Worm (Caenorhabditis elegans) whole organism, L4 larva: Measurements from ENCODE around the gene rpl-36.

Experiments
- D1046.2 ChIP-seq: fragments of 200-800 bp; sonication (Bioruptor generic); IDR thresholded peaks from 2 replicates; pipeline ENCODE4 v1.3.6; 2022; ENCODE audit warnings: missing genetic modification characterization, missing compliant biosample characterization
- F44E2.7 ChIP-seq: fragments of 200-800 bp; sonication (Bioruptor generic); IDR thresholded peaks from 2 replicates; pipeline ENCODE4 v2.1.2; 2022; ENCODE audit warnings: missing genetic modification characterization, missing compliant biosample characterization
- T26A8.4 ChIP-seq: fragments of 200-800 bp; sonication (Bioruptor generic); IDR thresholded peaks from 2 replicates; pipeline ENCODE4 v1.3.6; 2022; ENCODE audit warnings: missing genetic modification characterization, missing compliant biosample characterization
- Y75B8A.6 ChIP-seq: fragments of 200-800 bp; sonication (Bioruptor generic); IDR thresholded peaks from 2 replicates; pipeline ENCODE4 v1.3.6; 2022; ENCODE audit warnings: missing genetic modification reagents, missing genetic modification characterization, missing compliant biosample characterization
- arid-1 ChIP-seq: fragments of 200-800 bp; sonication (Bioruptor generic); conservative IDR thresholded peaks from 2 replicates; pipeline ENCODE4 v1.3.6; 2022; ENCODE audit warnings: missing genetic modification reagents, missing genetic modification characterization, missing compliant biosample characterization
- ceh-32 ChIP-seq: sonication (generic microtip); optimal IDR thresholded peaks from 2 replicates; lab custom pipeline; 2016; ENCODE audit warnings: mild to moderate bottlenecking, missing genetic modification characterization, missing compliant biosample characterization; ENCODE audit not compliant: poor library complexity
- ceh-44 ChIP-seq: fragments of 200-800 bp; sonication (Bioruptor generic); IDR thresholded peaks from 2 replicates; pipeline ENCODE4 v1.3.6; 2022; ENCODE audit warnings: missing genetic modification reagents, missing genetic modification characterization, missing compliant biosample characterization
- ceh-62 ChIP-seq: sonication (generic microtip); optimal IDR thresholded peaks from 2 replicates; lab custom pipeline; 2017; ENCODE audit warnings: missing biosample characterization, missing genetic modification characterization
- ceh-82 ChIP-seq: sonication (generic microtip); optimal IDR thresholded peaks from 2 replicates; lab custom pipeline; 2017; ENCODE audit warnings: missing biosample characterization, missing genetic modification characterization
- ces-1 ChIP-seq: fragments of 150-350 bp; sonication (generic microtip); optimal IDR thresholded peaks from 4 replicates; lab custom pipeline; 2014; ENCODE audit warnings: missing biosample characterization, missing genetic modification reagents, missing genetic modification characterization
- cey-2 ChIP-seq: sonication (generic microtip); optimal IDR thresholded peaks from 3 replicates; lab custom pipeline; 2017; ENCODE audit warnings: missing genetic modification characterization, mild to moderate bottlenecking, missing compliant biosample characterization, antibody characterized with exemption, borderline replicate concordance; ENCODE audit not compliant: insufficient read depth
- ctbp-1 ChIP-seq: fragments of 200-800 bp; sonication (Bioruptor generic); IDR thresholded peaks from 2 replicates; pipeline ENCODE4 v1.3.6; 2022; ENCODE audit warnings: missing genetic modification reagents, missing genetic modification characterization, missing compliant biosample characterization
- daf-8 ChIP-seq: fragments of 200-800 bp; sonication (Bioruptor generic); IDR thresholded peaks from 2 replicates; pipeline ENCODE4 v1.3.6; 2022; ENCODE audit warnings: missing genetic modification characterization, missing compliant biosample characterization
- dmd-6 ChIP-seq: fragments of 200-800 bp; sonication (Bioruptor generic); IDR thresholded peaks from 2 replicates; pipeline ENCODE4 v1.3.6; 2022; ENCODE audit warnings: missing genetic modification reagents, missing genetic modification characterization, missing compliant biosample characterization
- dmd-9 ChIP-seq: fragments of 200-800 bp; sonication (Bioruptor generic); IDR thresholded peaks from 2 replicates; pipeline ENCODE4 v1.3.6; 2022; ENCODE audit warnings: missing genetic modification reagents, missing genetic modification characterization, missing compliant biosample characterization
- egl-43 ChIP-seq: fragments of 200-800 bp; sonication (Bioruptor generic); IDR thresholded peaks from 2 replicates; pipeline ENCODE4 v1.3.6; 2022; ENCODE audit warnings: missing genetic modification reagents, missing genetic modification characterization, missing compliant biosample characterization
- fos-1 ChIP-seq: fragments of 150-350 bp; optimal IDR thresholded peaks from 2 replicates; lab custom pipeline; 2014; ENCODE audit warnings: missing biosample characterization, missing genetic modification characterization
- hlh-30 ChIP-seq: sonication (generic microtip); optimal IDR thresholded peaks from 2 replicates; lab custom pipeline; 2017; ENCODE audit warnings: antibody characterized with exemption, mild to moderate bottlenecking, missing genetic modification characterization, missing compliant biosample characterization; ENCODE audit not compliant: insufficient read depth
- jun-1 ChIP-seq: fragments of 150-350 bp; optimal IDR thresholded peaks from 2 replicates; lab custom pipeline; 2014; ENCODE audit warnings: missing biosample characterization, missing genetic modification reagents, missing genetic modification characterization
- lin-1 ChIP-seq: fragments of 200-800 bp; sonication (Bioruptor generic); IDR thresholded peaks from 2 replicates; pipeline ENCODE4 v1.3.6; 2022; ENCODE audit warnings: missing genetic modification reagents, missing genetic modification characterization, missing compliant biosample characterization
- lin-13 ChIP-seq: fragments of 150-350 bp; optimal IDR thresholded peaks from 2 replicates; lab custom pipeline; 2014; ENCODE audit warnings: missing biosample characterization, missing genetic modification reagents, missing genetic modification characterization
- lin-15B ChIP-seq: fragments of 150-350 bp; sonication (generic microtip); optimal IDR thresholded peaks from 3 replicates; lab custom pipeline; 2014; ENCODE audit warnings: missing biosample characterization, missing genetic modification characterization
- lsy-2 ChIP-seq, 2 experiments: fragments of 150-350 bp in 1 of 2; sonication (generic microtip) in 1 of 2; optimal IDR thresholded peaks; 2 replicates each; lab custom pipeline; 2014 to 2017; ENCODE audit warnings: missing biosample characterization in 2 of 2, missing genetic modification characterization in 2 of 2
- madf-9 ChIP-seq: fragments of 200-800 bp; sonication (Bioruptor generic); conservative IDR thresholded peaks from 2 replicates; pipeline ENCODE4 v1.3.6; 2022; ENCODE audit warnings: missing genetic modification reagents, missing genetic modification characterization, missing compliant biosample characterization
- mdl-1 ChIP-seq, 2 experiments: fragments of 150-350 bp in 1 of 2; sonication (generic microtip) in 1 of 2; optimal IDR thresholded peaks; 2 replicates each; lab custom pipeline; 2014 to 2017; ENCODE audit warnings: missing biosample characterization in 2 of 2, missing genetic modification characterization in 2 of 2
- mdt-29 ChIP-seq: fragments of 200-800 bp; sonication (Bioruptor generic); IDR thresholded peaks from 2 replicates; pipeline ENCODE4 v1.3.6; 2022; ENCODE audit warnings: missing genetic modification reagents, missing genetic modification characterization, missing compliant biosample characterization
- mep-1 ChIP-seq: fragments of 150-350 bp; sonication (generic microtip); optimal IDR thresholded peaks from 3 replicates; lab custom pipeline; 2014; ENCODE audit warnings: missing biosample characterization, missing genetic modification characterization
- mes-2 ChIP-seq: sonication (generic microtip); optimal IDR thresholded peaks from 2 replicates; lab custom pipeline; 2016; ENCODE audit warnings: missing genotype, mild to moderate bottlenecking, missing genetic modification characterization, missing compliant biosample characterization; ENCODE audit not compliant: poor library complexity, severe bottlenecking
- mxl-2 ChIP-seq: fragments of 200-800 bp; sonication (Bioruptor generic); conservative IDR thresholded peaks from 2 replicates; pipeline ENCODE4 v1.3.6; 2022; ENCODE audit warnings: missing genetic modification reagents, missing genetic modification characterization, missing compliant biosample characterization
- nhr-10 ChIP-seq: fragments of 150-350 bp; optimal IDR thresholded peaks from 2 replicates; lab custom pipeline; 2014; ENCODE audit warnings: missing biosample characterization, missing genetic modification characterization
- nhr-102 ChIP-seq: sonication (generic microtip); optimal IDR thresholded peaks from 2 replicates; lab custom pipeline; 2016; ENCODE audit warnings: mild to moderate bottlenecking, missing genetic modification characterization, moderate library complexity, missing compliant biosample characterization
- nhr-11 ChIP-seq: fragments of 150-350 bp; optimal IDR thresholded peaks from 2 replicates; lab custom pipeline; 2014; ENCODE audit warnings: missing biosample characterization, missing genetic modification characterization
- nhr-6 ChIP-seq: fragments of 150-350 bp; optimal IDR thresholded peaks from 2 replicates; lab custom pipeline; 2014; ENCODE audit warnings: missing biosample characterization, missing genetic modification characterization
- nhr-77 ChIP-seq: fragments of 150-350 bp; optimal IDR thresholded peaks from 2 replicates; lab custom pipeline; 2014; ENCODE audit warnings: missing biosample characterization, missing genetic modification characterization
- pha-4 ChIP-seq, 2 experiments: fragments of 150-350 bp in 1 of 2; fragments of 200-800 bp in 1 of 2; sonication (Bioruptor generic) in 1 of 2; IDR thresholded peaks in 1 of 2; optimal IDR thresholded peaks in 1 of 2; 2 replicates each; pipeline versions ENCODE4 v1.3.6 to Lab custom; 2014 to 2022; ENCODE audit warnings: missing genetic modification characterization in 2 of 2, missing genetic modification reagents in 2 of 2, missing biosample characterization in 1 of 2, missing compliant biosample characterization in 1 of 2
- pqm-1 ChIP-seq: sonication (generic microtip); optimal IDR thresholded peaks from 2 replicates; lab custom pipeline; 2017; ENCODE audit warnings: missing biosample characterization, missing genetic modification characterization
- rbr-2 ChIP-seq: sonication (generic microtip); optimal IDR thresholded peaks from 2 replicates; lab custom pipeline; 2016; ENCODE audit warnings: missing genotype, missing genetic modification characterization, missing compliant biosample characterization
- saeg-2 ChIP-seq: fragments of 200-800 bp; sonication (Bioruptor generic); IDR thresholded peaks from 2 replicates; pipeline ENCODE4 v1.3.6; 2022; ENCODE audit warnings: missing genetic modification reagents, missing genetic modification characterization, missing compliant biosample characterization
- sdz-12 ChIP-seq: fragments of 200-800 bp; sonication (Bioruptor generic); optimal IDR thresholded peaks from 2 replicates; lab custom pipeline; 2018; ENCODE audit warnings: mild to moderate bottlenecking, missing genetic modification characterization, missing compliant biosample characterization
- skn-1 ChIP-seq: fragments of 150-350 bp; optimal IDR thresholded peaks from 2 replicates; lab custom pipeline; 2014; ENCODE audit warnings: missing biosample characterization, missing genetic modification characterization
- snpc-1.2 ChIP-seq: fragments of 200-800 bp; sonication (Bioruptor generic); IDR thresholded peaks from 2 replicates; pipeline ENCODE4 v1.3.6; 2022; ENCODE audit warnings: missing genetic modification reagents, missing genetic modification characterization, missing compliant biosample characterization
- snpc-4 ChIP-seq: fragments of 150-350 bp; optimal IDR thresholded peaks from 2 replicates; lab custom pipeline; 2014; ENCODE audit warnings: missing biosample characterization, missing genetic modification characterization
- spr-1 ChIP-seq: sonication (generic microtip); optimal IDR thresholded peaks from 2 replicates; lab custom pipeline; 2016; ENCODE audit warnings: mild to moderate bottlenecking, missing genetic modification characterization, missing compliant biosample characterization
- spr-3 ChIP-seq: fragments of 200-800 bp; sonication (Bioruptor generic); optimal IDR thresholded peaks from 2 replicates; lab custom pipeline; 2018; ENCODE audit warnings: mild to moderate bottlenecking, missing genetic modification characterization, missing compliant biosample characterization
- tra-1 ChIP-seq: fragments of 200-800 bp; sonication (Bioruptor generic); IDR thresholded peaks from 2 replicates; pipeline ENCODE4 v1.3.6; 2022; ENCODE audit warnings: missing genetic modification reagents, missing genetic modification characterization, missing compliant biosample characterization
- unc-62 ChIP-seq, 3 experiments: fragments of 150-350 bp in 1 of 3; sonication (generic microtip); optimal IDR thresholded peaks in 2 of 3; peaks in 1 of 3; 1 replicate in 1 of 3; 2 replicates in 2 of 3; lab custom pipeline; 2014 to 2017; ENCODE audit warnings: missing biosample characterization in 3 of 3, missing genetic modification characterization in 3 of 3, missing genetic modification reagents in 3 of 3, missing genotype in 1 of 3

rpl-36 gene

ce11 chrIII:7152569-7152968, 27.5 kb upstream of the rpl-36 start:
- 0 out of 2 replicates have a peak, but pooled peaks have one; percentile 37 for TF ChIP-seq ctbp-1 (GFP tag; lab: Robert Waterston, UW)
- no peak for TF ChIP-seq lin-15B (tag; lab: Kevin White, UChicago)
- TF ChIP-seq T26A8.4 (GFP tag; lab: Robert Waterston, UW) = 0 out of 2 replicates have a peak, but pooled peaks have one; percentile 7
- no peak for TF ChIP-seq dmd-6 (GFP tag; lab: Robert Waterston, UW)
- TF ChIP-seq tra-1 (GFP tag; lab: Robert Waterston, UW) = no peak
- peak; percentile 2 for TF ChIP-seq mep-1 (tag; lab: Kevin White, UChicago)
- no peak for TF ChIP-seq D1046.2
- no peak for TF ChIP-seq lsy-2 (tag; optimal IDR thresholded peaks at IDR 0.05; lab: Kevin White, UChicago)

ce11 chrIII:7153747-7154238, 26.3 kb upstream of the rpl-36 start, which contains the start of gene ogt-1:
TSS of gene ogt-1 (minus strand) at chrIII:7153797.
- TF ChIP-seq mes-2 (tag; lab: Kevin White, UChicago) (peak; percentile 81), ceh-32 (tag; lab: Kevin White, UChicago) (no peak), cey-2 (tag; lab: Kevin White, UChicago) (peak; percentile 43), dmd-9 (no peak), nhr-11 (peak; percentile 47), hlh-30 (tag; lab: Kevin White, UChicago) (peak; percentile 88), lin-1 (GFP tag; lab: Robert Waterston, UW) (peak; percentile 31; the same call in 1 of the 2 replicates), rbr-2 (tag; lab: Kevin White, UChicago) (peak; percentile 85), pqm-1 (tag; lab: Kevin White, UChicago) (no peak), egl-43 (no peak), snpc-4 (tag; lab: Kevin White, UChicago) (no peak), spr-1 (tag; lab: Kevin White, UChicago) (peak; percentile 33), ceh-44 (GFP tag; lab: Robert Waterston, UW) (no peak), ceh-62 (no peak), saeg-2 (GFP tag; lab: Robert Waterston, UW) (0 out of 2 replicates have a peak, but pooled peaks have one; percentile 37), jun-1 (tag; lab: Kevin White, UChicago) (peak; percentile 65), arid-1 (GFP tag; lab: Robert Waterston, UW) (peak; percentile 57), tra-1 (GFP tag; lab: Robert Waterston, UW) (peak; percentile 62; the same call in 1 of the 2 replicates), lin-13 (GFP tag; lab: Kevin White, UChicago) (peak; percentile 28), mdl-1 (tag; optimal IDR thresholded peaks at IDR 0.05; lab: Kevin White, UChicago) (peak; percentile 87 to 88), Y75B8A.6 (GFP tag; lab: Robert Waterston, UW) (no peak), ces-1 (GFP tag; lab: Kevin White, UChicago) (peak; percentile 58), dmd-6 (GFP tag; lab: Robert Waterston, UW) (peak; percentile 79), F44E2.7 (no peak), fos-1 (tag; lab: Kevin White, UChicago) (no peak), ceh-82 (tag; lab: Kevin White, UChicago) (no peak), pha-4 (GFP tag; IDR thresholded peaks at IDR 0.05; lab: Robert Waterston, UW) (peak; percentile 65; the same call in 1 of the 2 replicates), pha-4 (tag; optimal IDR thresholded peaks at IDR 0.05; lab: Kevin White, UChicago) (peak; percentile 91), skn-1 (tag; lab: Kevin White, UChicago) (no peak), madf-9 (GFP tag; lab: Robert Waterston, UW) (peak; percentile 25; the same call in 1 of the 2 replicates), nhr-10 (tag; lab: Kevin White, UChicago) (peak; percentile 51), nhr-6 (peak; percentile 92), daf-8 (no peak), mxl-2 (GFP tag; lab: Robert Waterston, UW) (no peak), sdz-12 (GFP tag; lab: Kevin White, UChicago) (no peak), T26A8.4 (GFP tag; lab: Robert Waterston, UW) (peak; percentile 80), snpc-1.2 (GFP tag; lab: Robert Waterston, UW) (no peak), nhr-77 (tag; lab: Kevin White, UChicago) (peak; percentile 17), spr-3 (GFP tag; lab: Kevin White, UChicago) (peak; percentile 24), nhr-102 (tag; lab: Kevin White, UChicago) (peak; percentile 34), mep-1 (tag; lab: Kevin White, UChicago) (peak; percentile 88), unc-62 (GFP tag; optimal IDR thresholded peaks at IDR 0.05 in 1 of 2; lab: Kevin White, UChicago) (peak in 1 of 2 experiments; percentile 99), unc-62 (tag; optimal IDR thresholded peaks at IDR 0.05; lab: Kevin White, UChicago) (no peak), mdt-29 (GFP tag; lab: Robert Waterston, UW) (no peak)
